Fruit fly (Drosophila melanogaster): Measurements from ENCODE around the gene tra.

tra gene

dm6 chr3L:16612152-16612551, 21.3 kb upstream of the tra start, which contains the start of gene CG4101 (continued):
- TF ChIP-seq CG4318 (GFP tag; optimal IDR thresholded peaks at IDR 0.05), result no peak
- peak; percentile 79 for TF ChIP-seq Met (GFP tag; optimal IDR thresholded peaks at IDR 0.05)
- peak; percentile 93 for TF ChIP-seq svp (GFP tag)
- peak; percentile 84 for TF ChIP-seq eg (GFP tag; IDR thresholded peaks at IDR 0.05)
- peak; percentile 56 for TF ChIP-seq dsx (GFP tag; optimal IDR thresholded peaks at IDR 0.05; ENCODE audit: poor library complexity, severe bottlenecking)
- TF ChIP-seq net (GFP tag; optimal IDR thresholded peaks at IDR 0.05), result peak; percentile 62
- peak; percentile 65 for TF ChIP-seq CG15336 (GFP tag; IDR thresholded peaks at IDR 0.05)
- peak; percentile 76 for TF ChIP-seq achi (GFP tag; optimal IDR thresholded peaks at IDR 0.05)
- peak; percentile 33 for TF ChIP-seq Blimp-1 (GFP tag; optimal IDR thresholded peaks at IDR 0.05)
- peak; percentile 76 for TF ChIP-seq Eip75B (GFP tag; optimal IDR thresholded peaks at IDR 0.05)
- peak; percentile 85 for TF ChIP-seq Smox (GFP tag; optimal IDR thresholded peaks at IDR 0.05)
- TF ChIP-seq topi (GFP tag; optimal IDR thresholded peaks at IDR 0.05), result peak; percentile 74
- peak; percentile 67 for TF ChIP-seq CG8632 (GFP tag; optimal IDR thresholded peaks at IDR 0.05)
- TF ChIP-seq CG6276 (GFP tag; optimal IDR thresholded peaks at IDR 0.05), result no peak
- TF ChIP-seq CG8119 (GFP tag; IDR thresholded peaks at IDR 0.05), result peak; percentile 65; the same call in 2 of the 3 replicates
- TF ChIP-seq Ets21C (GFP tag; optimal IDR thresholded peaks at IDR 0.05), result peak; percentile 78
- TF ChIP-seq CG6163 (GFP tag; IDR thresholded peaks at IDR 0.05), result peak; percentile 73
- peak; percentile 59 for TF ChIP-seq Sox15 (GFP tag; optimal IDR thresholded peaks at IDR 0.05)
- peak; percentile 53 for TF ChIP-seq CG7368 (GFP tag; optimal IDR thresholded peaks at IDR 0.05)
- TF ChIP-seq esn (GFP tag; optimal IDR thresholded peaks at IDR 0.05), result peak; percentile 90
- TF ChIP-seq salr (GFP tag; optimal IDR thresholded peaks at IDR 0.05), result peak; percentile 19 to 63
- TF ChIP-seq Lpt (GFP tag; optimal IDR thresholded peaks at IDR 0.05), result peak; percentile 31
- TF ChIP-seq CG11902 (GFP tag; optimal IDR thresholded peaks at IDR 0.05), result peak; percentile 49
- TF ChIP-seq CG6854 (GFP tag; optimal IDR thresholded peaks at IDR 0.05), result no peak
- peak; percentile 46 for TF ChIP-seq spab (GFP tag; optimal IDR thresholded peaks at IDR 0.05)
- TF ChIP-seq vri (GFP tag; optimal IDR thresholded peaks at IDR 0.05), result peak; percentile 87
- TF ChIP-seq CG6808 (GFP tag; optimal IDR thresholded peaks at IDR 0.05), result peak; percentile 56
- TF ChIP-seq CG10631 (GFP tag; optimal IDR thresholded peaks at IDR 0.05), result peak; percentile 85
- peak; percentile 88 for TF ChIP-seq Eip78C (GFP tag)
- peak; percentile 74 for TF ChIP-seq Gug (GFP tag; IDR thresholded peaks at IDR 0.05)
- peak; percentile 86 for TF ChIP-seq pdm3 (GFP tag; optimal IDR thresholded peaks at IDR 0.05)

dm6 chr3L:16610201-16610600, 19.4 kb upstream of the tra start, which contains the start of gene Prosbeta6:
Gene Prosbeta6, minus strand, starts transcription at chr3L:16610418.
- TF ChIP-seq svp (GFP tag) (no peak), Lpt (GFP tag; optimal IDR thresholded peaks at IDR 0.05) (no peak), acj6 (GFP tag; optimal IDR thresholded peaks at IDR 0.05) (no peak)

dm6 chr3L:16609120-16609519, 18.3 kb upstream of the tra start, which contains the start of gene CG4098:
Gene CG4098, minus strand, starts transcription at chr3L:16609347.
- TF ChIP-seq Ets96B (tag; optimal IDR thresholded peaks at IDR 0.05), result peak; percentile 36
- peak; percentile 1 for TF ChIP-seq Sox15 (GFP tag; optimal IDR thresholded peaks at IDR 0.05)
- TF ChIP-seq Eip93F (GFP tag; optimal IDR thresholded peaks at IDR 0.05), result no peak
- peak; percentile 65 for TF ChIP-seq cyc (GFP tag; optimal IDR thresholded peaks at IDR 0.05)
- TF ChIP-seq CG3919 (GFP tag; optimal IDR thresholded peaks at IDR 0.05), result peak; percentile 81
- no peak for TF ChIP-seq Blimp-1 (GFP tag; optimal IDR thresholded peaks at IDR 0.05)
- TF ChIP-seq OdsH (GFP tag; optimal IDR thresholded peaks at IDR 0.05), result peak; percentile 69
- TF ChIP-seq spab (GFP tag; optimal IDR thresholded peaks at IDR 0.05), result no peak
- peak; percentile 58 for TF ChIP-seq CG15336 (GFP tag; IDR thresholded peaks at IDR 0.05)
- peak; percentile 65 for TF ChIP-seq Sox14 (GFP tag; optimal IDR thresholded peaks at IDR 0.05)
- TF ChIP-seq CG6163 (GFP tag; IDR thresholded peaks at IDR 0.05), result peak; percentile 78
- peak; percentile 25 for TF ChIP-seq CG34406 (GFP tag; optimal IDR thresholded peaks at IDR 0.05)
- peak; percentile 45; the same call in 1 of the 2 replicates for TF ChIP-seq CG11294 (GFP tag; IDR thresholded peaks at IDR 0.05)
- peak; percentile 38 for TF ChIP-seq dac (GFP tag; optimal IDR thresholded peaks at IDR 0.05)
- TF ChIP-seq dsx (GFP tag; optimal IDR thresholded peaks at IDR 0.05; ENCODE audit: poor library complexity, severe bottlenecking), result peak; percentile 53
- peak in 1 of 2 experiments; percentile 40 for TF ChIP-seq ss (GFP tag; optimal IDR thresholded peaks at IDR 0.05)
- peak; percentile 23 for TF ChIP-seq vri (GFP tag; optimal IDR thresholded peaks at IDR 0.05)
- TF ChIP-seq CG31627 (GFP tag; optimal IDR thresholded peaks at IDR 0.05), result peak; percentile 60
- TF ChIP-seq lz (GFP tag; optimal IDR thresholded peaks at IDR 0.05), result peak; percentile 59
- TF ChIP-seq CG6792 (GFP tag; optimal IDR thresholded peaks at IDR 0.05), result peak; percentile 44
- peak; percentile 70 for TF ChIP-seq Hr39 (GFP tag; optimal IDR thresholded peaks at IDR 0.05)
- peak; percentile 39 for TF ChIP-seq Met (GFP tag; optimal IDR thresholded peaks at IDR 0.05)
- TF ChIP-seq CG3032 (tag; optimal IDR thresholded peaks at IDR 0.05), result peak; percentile 53
- TF ChIP-seq esn (GFP tag; optimal IDR thresholded peaks at IDR 0.05), result peak; percentile 69
- peak; percentile 56 for TF ChIP-seq net (GFP tag; optimal IDR thresholded peaks at IDR 0.05)
- no peak for TF ChIP-seq CG11902 (GFP tag; optimal IDR thresholded peaks at IDR 0.05)
- TF ChIP-seq Eip78C (GFP tag), result peak; percentile 85
- no peak for TF ChIP-seq CG9139 (GFP tag; optimal IDR thresholded peaks at IDR 0.05)

All from whole organism, prepupa.